Fruit fly (Drosophila melanogaster) whole organism, embryonic: ENCODE data around the gene lin-52.

Source experiments
- ATbp ChIP-seq: fragments of 200-800 bp; sonication (Bioruptor generic); optimal IDR thresholded peaks from 2 replicates; lab custom pipeline; 2017; ENCODE audit warnings: missing biosample characterization, mild to moderate bottlenecking, missing genetic modification characterization, missing genetic modification reagents
- CG13624 ChIP-seq: fragments of 200-800 bp; sonication (Bioruptor generic); optimal IDR thresholded peaks from 2 replicates; lab custom pipeline; 2016; ENCODE audit warnings: missing biosample characterization, missing genetic modification characterization
- CG14667 ChIP-seq: fragments of 200-800 bp; sonication (Bioruptor generic); IDR thresholded peaks from 2 replicates; pipeline ENCODE4 v1.3.6; 2022; ENCODE audit warnings: missing biosample characterization, missing genetic modification characterization
- CG3163 ChIP-seq: fragments of 200-800 bp; sonication (Bioruptor generic); optimal IDR thresholded peaks from 3 replicates; lab custom pipeline; 2016; ENCODE audit warnings: missing biosample characterization, missing genetic modification characterization
- CG32767 ChIP-seq: fragments of 200-800 bp; sonication (Bioruptor generic); IDR thresholded peaks from 2 replicates; pipeline ENCODE4 v1.3.6; 2022; ENCODE audit warnings: missing biosample characterization, missing genetic modification characterization
- Spps ChIP-seq: fragments of 200-800 bp; sonication (Bioruptor generic); optimal IDR thresholded peaks from 2 replicates; lab custom pipeline; 2018; ENCODE audit warnings: missing biosample characterization, mild to moderate bottlenecking, missing genetic modification characterization

- TF ChIP-seq CG13624 (no peak), Spps (tag; lab: Kevin White, UChicago) (no peak), CG3163 (GFP tag; lab: Kevin White, UChicago) (no peak), ATbp (GFP tag; lab: Kevin White, UChicago) (no peak), CG14667 (GFP tag; lab: Robert Waterston, UW) (no peak), CG32767 (GFP tag; lab: Robert Waterston, UW) (no peak)
Measured at dm6 chrX:5804377-5804776, 49.6 kb upstream of the lin-52 start, which contains the start of gene Cpr5C.
